Worm (Caenorhabditis elegans): ENCODE results near the gene M153.5.

DNA sequence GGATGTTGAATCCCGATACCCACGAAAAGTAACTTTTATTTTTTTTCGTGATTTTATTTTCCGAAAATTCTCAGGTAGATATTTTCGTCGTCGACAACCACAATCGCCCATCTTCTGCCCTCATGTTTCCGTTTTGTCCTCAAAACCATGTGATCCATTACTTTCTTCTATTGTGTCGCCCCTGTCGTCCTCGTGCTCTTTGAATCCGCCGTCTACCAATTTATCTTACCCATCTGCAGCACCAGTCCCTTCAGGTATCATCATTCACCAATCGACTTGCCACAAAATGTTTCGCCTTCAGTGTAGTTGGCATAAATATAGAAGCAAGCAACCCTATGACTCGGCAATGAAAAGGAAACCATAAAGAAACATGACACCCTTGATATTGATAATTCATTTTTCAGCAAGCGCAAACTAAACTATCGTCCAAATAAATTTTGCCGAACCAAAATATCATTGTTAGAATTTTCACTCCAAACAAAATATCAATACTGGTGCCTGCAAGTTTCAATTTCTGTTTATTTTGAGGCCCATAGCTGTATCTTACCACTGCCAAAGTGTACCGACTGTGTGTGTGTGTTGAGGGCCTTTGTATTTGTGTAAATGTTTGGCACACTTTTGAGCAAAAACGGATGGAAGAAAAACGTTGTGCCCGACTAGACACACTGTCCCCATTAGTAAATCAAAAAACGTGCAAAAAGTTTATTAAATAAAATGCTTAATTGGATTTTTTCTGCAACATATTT lies 24.0 kb downstream of the M153.5 start:
- TF ChIP-seq ztf-11 (tag; optimal IDR thresholded peaks at IDR 0.05) (no peak), nhr-237 (tag; optimal IDR thresholded peaks at IDR 0.05) (no peak), snpc-4 (tag; optimal IDR thresholded peaks at IDR 0.05) (no peak), unc-39 (tag; optimal IDR thresholded peaks at IDR 0.05) (no peak), lsy-2 (tag; optimal IDR thresholded peaks at IDR 0.05) (no peak), nhr-28 (tag; optimal IDR thresholded peaks at IDR 0.05) (no peak), nhr-2 (tag; optimal IDR thresholded peaks at IDR 0.05) (no peak), elt-1 (tag; optimal IDR thresholded peaks at IDR 0.05; ENCODE audit: borderline replicate concordance, insufficient read depth) (no peak), M03D4.4 (tag; optimal IDR thresholded peaks at IDR 0.05) (no peak), elt-3 (tag; optimal IDR thresholded peaks at IDR 0.05) (no peak), mep-1 (tag; optimal IDR thresholded peaks at IDR 0.05) (no peak), pha-4 (tag; optimal IDR thresholded peaks at IDR 0.05) (no peak)
